Worm (Caenorhabditis elegans): Measurements from ENCODE around the gene T23F2.3.
A peak's percentile ranks its signal among the peaks of the same experiment; 100 is the strongest.

DNA sequence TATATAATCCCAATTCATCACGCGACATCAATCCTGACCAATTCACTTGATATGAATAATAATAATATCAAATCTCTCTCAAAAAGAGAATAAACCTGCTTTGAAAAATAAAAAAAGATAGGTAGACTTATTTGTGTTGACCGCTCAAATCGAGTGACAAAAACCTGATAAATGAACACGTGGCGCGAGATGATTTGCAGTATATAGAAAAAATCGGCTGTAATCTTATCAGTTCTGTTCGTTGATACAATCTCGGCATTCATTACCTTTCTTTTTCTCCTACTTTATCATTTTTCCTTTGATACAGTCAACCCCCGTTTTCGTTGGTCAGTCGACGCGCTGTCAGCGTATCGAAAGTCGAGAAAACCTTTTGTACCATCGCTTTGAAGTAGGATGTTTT, 44.8 kb downstream of the T23F2.3 start:
- no peak for TF ChIP-seq nhr-76 (tag; optimal IDR thresholded peaks at IDR 0.05)
- TF ChIP-seq R02D3.7 (tag; optimal IDR thresholded peaks at IDR 0.05) = peak; percentile 9
- TF ChIP-seq ceh-82 (tag; optimal IDR thresholded peaks at IDR 0.05) = no peak
- TF ChIP-seq nhr-237 (tag; optimal IDR thresholded peaks at IDR 0.05) = no peak
- TF ChIP-seq fos-1 (tag; optimal IDR thresholded peaks at IDR 0.05) = no peak
- TF ChIP-seq nhr-11 (tag; optimal IDR thresholded peaks at IDR 0.05) = no peak
- no peak for TF ChIP-seq lsy-12 (tag; optimal IDR thresholded peaks at IDR 0.05)

All from whole organism, L3 larva.